Worm (Caenorhabditis elegans): Measurements from ENCODE around the gene F59B8.1.

DNA sequence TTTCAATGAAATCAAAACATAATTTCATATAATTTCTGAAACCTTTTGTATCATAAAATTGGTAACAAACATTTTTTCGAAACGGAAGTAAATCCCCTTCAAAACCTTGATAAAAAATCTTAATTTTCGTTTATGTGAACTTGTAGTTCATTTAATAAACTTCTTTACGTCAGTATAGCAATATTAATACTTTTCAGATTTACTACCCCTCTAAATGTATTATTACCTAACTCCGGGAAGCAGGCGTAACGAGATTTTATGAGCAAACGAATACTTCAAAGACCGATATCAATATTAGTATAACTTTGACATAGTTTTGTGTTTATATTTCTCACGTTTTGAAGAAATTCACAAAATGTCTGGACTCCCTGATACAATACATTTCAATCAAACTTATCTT is 60.3 kb downstream of the F59B8.1 start, which contains the start of gene sru-1:
- TF ChIP-seq nhr-237 (tag; optimal IDR thresholded peaks at IDR 0.05) (no peak), mep-1 (tag; optimal IDR thresholded peaks at IDR 0.05) (no peak), nhr-76 (tag; optimal IDR thresholded peaks at IDR 0.05) (no peak)

Measured in whole organism, mixed stage, embryonic.